Worm (Caenorhabditis elegans): ENCODE data around the gene Y45F10B.3.
"Not testable (repeated sequence)": the region's sequence is repeated elsewhere in the genome, so short reads cannot be mapped to it uniquely, and the experiment has no call there.

Y45F10B.3 gene

DNA sequence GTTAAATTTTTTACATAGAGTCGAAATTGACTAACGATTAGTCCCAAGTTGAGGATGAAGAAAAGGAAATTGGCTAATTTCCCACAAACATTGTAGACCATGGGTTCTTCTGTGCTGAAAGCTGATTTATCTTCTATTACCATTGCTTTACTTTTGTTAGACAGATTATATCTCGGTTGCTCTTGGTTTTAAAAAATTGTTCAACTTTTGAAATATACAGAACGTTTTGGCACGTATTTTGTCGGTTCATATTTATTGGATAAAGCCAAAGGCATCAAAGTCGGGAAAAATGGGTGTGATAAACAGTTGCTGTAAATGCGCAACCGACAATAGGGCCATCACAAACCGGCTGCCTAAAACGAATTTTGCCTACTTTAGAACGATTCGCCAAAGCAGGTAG lies 1.8 kb upstream of the Y45F10B.3 start, which contains the start of gene tsp-5:
Gene tsp-5, minus strand, starts transcription at position 101 of the 400 bp plus-strand sequence.
- no peak for TF ChIP-seq unc-62 (GFP tag; optimal IDR thresholded peaks at IDR 0.05)

ce11 chrIV:13597813-13598212 lies 4.4 kb downstream of the Y45F10B.3 start, which contains the start of gene Y45F10B.9:
Gene Y45F10B.9 (minus strand): TSS chrIV:13597913.
- not testable (repeated sequence) for TF ChIP-seq unc-62 (GFP tag; optimal IDR thresholded peaks at IDR 0.05)

DNA sequence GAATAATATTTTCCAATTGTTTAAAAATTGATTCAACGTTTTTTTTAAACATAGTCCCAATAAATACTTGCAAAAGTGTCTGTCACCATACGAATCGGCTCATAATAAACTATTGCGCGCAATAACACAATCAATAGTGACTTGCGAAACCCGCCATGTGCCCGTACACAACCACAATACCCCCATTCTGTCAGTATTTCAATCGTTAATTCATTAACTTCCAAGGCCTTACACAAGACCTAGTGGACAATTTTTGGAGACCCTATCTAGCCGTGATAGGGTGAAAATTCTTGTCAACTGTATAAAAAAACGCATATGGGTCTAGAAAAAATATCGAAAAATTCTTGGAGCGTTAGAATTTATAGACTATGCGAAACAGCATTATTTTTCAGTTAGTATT lies 7.2 kb downstream of the Y45F10B.3 start:
- no peak for TF ChIP-seq unc-62 (GFP tag; optimal IDR thresholded peaks at IDR 0.05)

DNA sequence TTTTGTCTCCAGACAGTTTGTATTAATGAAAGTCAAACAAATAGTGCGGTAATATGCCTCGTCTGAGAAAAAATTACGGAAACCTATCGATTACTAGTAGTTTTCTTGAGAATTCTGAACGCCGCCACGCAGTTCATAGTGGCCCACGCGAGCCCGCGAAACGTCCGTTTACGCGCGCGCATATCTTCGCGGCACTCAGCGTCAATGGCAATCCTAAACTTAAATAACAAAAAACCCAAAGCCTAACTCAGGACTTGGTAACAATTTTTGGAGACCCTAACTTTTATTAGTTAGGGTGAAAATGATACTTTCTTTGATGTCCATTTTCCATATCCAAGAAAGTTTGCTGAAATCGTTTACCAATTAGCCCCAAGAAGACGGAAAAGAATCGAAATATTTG lies 8.0 kb downstream of the Y45F10B.3 start:
- TF ChIP-seq unc-62 (GFP tag; optimal IDR thresholded peaks at IDR 0.05) = no peak

ce11 chrIV:13601973-13602669 lies 8.7 kb downstream of the Y45F10B.3 start, which contains the start of gene Y45F10B.59:
Gene Y45F10B.59 (plus strand): TSS chrIV:13602619.
- no peak for TF ChIP-seq unc-62 (GFP tag; optimal IDR thresholded peaks at IDR 0.05)

DNA sequence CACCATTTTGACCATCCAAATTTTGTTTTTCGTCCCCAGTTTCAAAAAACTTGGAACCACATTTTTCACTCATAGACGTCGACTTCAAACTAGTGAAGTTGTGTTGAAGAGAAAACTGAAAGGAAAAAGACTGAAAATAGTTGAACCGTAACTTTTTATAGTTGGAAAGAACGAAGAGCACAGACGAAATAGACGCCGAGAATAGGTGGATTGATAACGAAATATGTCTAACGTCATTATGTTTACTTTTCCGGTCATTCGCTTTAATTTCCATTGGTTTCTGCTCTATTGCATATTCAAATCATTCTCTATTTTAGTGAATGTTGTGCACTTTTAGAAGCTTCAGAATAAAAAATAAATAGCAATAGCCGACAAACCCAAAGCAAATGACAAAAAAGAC lies 16.3 kb downstream of the Y45F10B.3 start, which contains the start of gene C08F11.13:
Gene C08F11.13, minus strand, starts transcription at position 138 of the 400 bp plus-strand sequence.
- no peak for TF ChIP-seq unc-62 (GFP tag; optimal IDR thresholded peaks at IDR 0.05)

- no peak for TF ChIP-seq unc-62 (GFP tag; optimal IDR thresholded peaks at IDR 0.05)
Measured at ce11 chrIV:13619203-13619602, 25.8 kb downstream of the Y45F10B.3 start, which contains the start of gene C08F11.3. Gene C08F11.3 (plus strand): TSS chrIV:13619503.

ce11 chrIV:13623533-13623932 lies 30.1 kb downstream of the Y45F10B.3 start, which contains the start of gene C08F11.1:
Gene C08F11.1 (plus strand): TSS chrIV:13623833.
- no peak for TF ChIP-seq unc-62 (GFP tag; optimal IDR thresholded peaks at IDR 0.05)

DNA sequence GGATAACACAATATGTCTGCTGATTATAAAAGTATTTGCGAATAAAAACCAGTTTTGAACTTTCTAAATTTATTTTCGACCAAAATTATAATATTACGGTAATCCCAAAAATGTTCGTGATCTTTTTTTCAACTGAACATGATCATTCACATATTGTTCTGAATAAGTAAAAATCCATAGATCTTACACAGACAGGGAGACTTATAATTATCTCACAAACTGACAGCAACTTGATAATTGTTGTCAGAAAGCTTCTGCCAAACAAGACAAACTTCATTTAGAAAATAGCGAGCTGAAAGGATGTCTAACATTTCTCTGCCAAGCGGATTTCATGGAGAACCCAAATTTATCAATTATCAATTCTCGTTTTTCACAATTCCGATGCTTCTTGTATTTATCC lies 33.0 kb downstream of the Y45F10B.3 start, which contains the start of gene sru-21:
Gene sru-21, plus strand, starts transcription at position 301 of the 400 bp plus-strand sequence.
- TF ChIP-seq unc-62 (GFP tag; optimal IDR thresholded peaks at IDR 0.05) = no peak

DNA sequence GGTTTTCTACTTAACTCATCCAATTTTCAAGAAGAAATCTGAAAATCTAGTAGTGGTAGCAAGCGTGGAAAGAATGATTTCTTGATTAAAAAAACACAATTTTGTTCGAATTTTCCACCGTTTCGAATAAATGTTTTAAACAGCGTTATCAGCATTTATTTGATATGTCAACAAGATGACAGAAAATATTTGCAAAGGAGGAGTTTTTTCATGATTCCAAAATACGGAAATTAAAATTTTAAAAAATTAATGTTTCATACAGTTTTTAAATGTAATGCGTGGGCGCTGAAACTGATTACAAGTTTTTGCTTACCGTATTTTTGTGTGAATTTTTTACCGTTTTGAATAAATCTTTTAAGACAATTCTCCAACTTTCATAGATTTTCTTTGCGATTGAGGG lies 39.2 kb downstream of the Y45F10B.3 start:
- TF ChIP-seq unc-62 (GFP tag; optimal IDR thresholded peaks at IDR 0.05) = no peak

- TF ChIP-seq unc-62 (GFP tag; optimal IDR thresholded peaks at IDR 0.05) = no peak
Measured at ce11 chrIV:13633165-13633564, 39.7 kb downstream of the Y45F10B.3 start, which contains the start of gene fbxa-98. Gene fbxa-98 (plus strand): TSS chrIV:13633407.

ce11 chrIV:13636975-13637374 lies 43.5 kb downstream of the Y45F10B.3 start, which contains the start of gene C08F11.7:
Gene C08F11.7 (plus strand): TSS chrIV:13637275.
- no peak for TF ChIP-seq unc-62 (GFP tag; optimal IDR thresholded peaks at IDR 0.05)

DNA sequence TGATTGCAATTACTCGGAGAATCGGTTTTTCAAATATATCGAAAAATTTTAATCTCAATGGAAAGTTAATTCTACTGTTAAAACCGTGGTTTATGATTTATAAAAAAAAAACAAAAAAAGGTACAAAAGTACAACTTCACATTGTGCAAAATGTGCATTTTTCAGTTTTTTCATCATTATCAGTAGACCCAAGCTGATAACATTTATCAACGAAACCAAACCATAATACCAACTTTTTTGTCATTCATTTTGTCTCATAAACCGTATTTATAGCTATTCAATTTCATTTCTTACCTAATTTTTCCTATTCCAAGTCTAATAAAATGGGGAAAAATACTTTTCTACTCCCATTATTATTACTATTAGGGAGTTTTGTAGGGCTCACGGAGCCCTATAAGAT lies 45.6 kb downstream of the Y45F10B.3 start, which contains the start of gene ugt-22:
Gene ugt-22, plus strand, starts transcription at position 234 of the 400 bp plus-strand sequence.
- no peak for TF ChIP-seq unc-62 (GFP tag; optimal IDR thresholded peaks at IDR 0.05)
